Worm (Caenorhabditis elegans) whole organism, late embryonic: ENCODE measurements around the gene T12G3.11.

ENCODE experiments used
- K09A11.1 ChIP-seq: sonication (generic microtip); optimal IDR thresholded peaks from 2 replicates; lab custom pipeline; 2017; ENCODE audit warnings: antibody characterized with exemption, mild to moderate bottlenecking, missing genetic modification characterization, missing compliant biosample characterization; ENCODE audit not compliant: insufficient read depth
- Y22D7AL.16 ChIP-seq: sonication (generic microtip); optimal IDR thresholded peaks from 2 replicates; lab custom pipeline; 2016; ENCODE audit warnings: missing genetic modification characterization, missing compliant biosample characterization
- ama-1 ChIP-seq: fragments of 150-350 bp; optimal IDR thresholded peaks from 2 replicates; lab custom pipeline; 2014
- ceh-19 ChIP-seq: fragments of 200-800 bp; sonication (Bioruptor generic); optimal IDR thresholded peaks from 2 replicates; lab custom pipeline; 2018; ENCODE audit warnings: mild to moderate bottlenecking, missing genetic modification characterization, missing compliant biosample characterization
- ceh-2 ChIP-seq: sonication (generic microtip); optimal IDR thresholded peaks from 2 replicates; lab custom pipeline; 2016; ENCODE audit warnings: missing genotype, missing genetic modification characterization, missing compliant biosample characterization
- ceh-48 ChIP-seq: sonication (generic microtip); optimal IDR thresholded peaks from 2 replicates; lab custom pipeline; 2016; ENCODE audit warnings: missing genetic modification characterization, inconsistent platforms, missing compliant biosample characterization
- ceh-6 ChIP-seq: fragments of 200-800 bp; sonication (Bioruptor generic); optimal IDR thresholded peaks from 2 replicates; lab custom pipeline; 2018; ENCODE audit warnings: mild to moderate bottlenecking, missing genetic modification characterization, missing compliant biosample characterization
- ceh-9 ChIP-seq: sonication (generic microtip); optimal IDR thresholded peaks from 2 replicates; lab custom pipeline; 2016; ENCODE audit warnings: mild to moderate bottlenecking, missing genetic modification characterization, inconsistent platforms, missing compliant biosample characterization
- che-1 ChIP-seq: sonication (generic microtip); optimal IDR thresholded peaks from 2 replicates; lab custom pipeline; 2016; ENCODE audit warnings: mild to moderate bottlenecking, missing genetic modification characterization, missing compliant biosample characterization
- dve-1 ChIP-seq: sonication (generic microtip); optimal IDR thresholded peaks from 2 replicates; lab custom pipeline; 2017; ENCODE audit warnings: antibody characterized with exemption, mild to moderate bottlenecking, missing genetic modification characterization, missing compliant biosample characterization
- elt-2 ChIP-seq: sonication (generic microtip); optimal IDR thresholded peaks from 2 replicates; lab custom pipeline; 2016; ENCODE audit warnings: missing genetic modification reagents, missing genetic modification characterization, missing compliant biosample characterization
- fkh-10 ChIP-seq: fragments of 150-350 bp; optimal IDR thresholded peaks from 2 replicates; lab custom pipeline; 2014; ENCODE audit warnings: missing biosample characterization, missing genetic modification reagents, missing genetic modification characterization
- gmeb-2 ChIP-seq: sonication (generic microtip); optimal IDR thresholded peaks from 2 replicates; lab custom pipeline; 2016; ENCODE audit warnings: missing genetic modification characterization, inconsistent platforms, missing compliant biosample characterization
- hlh-15 ChIP-seq: sonication (generic microtip); optimal IDR thresholded peaks from 2 replicates; lab custom pipeline; 2016; ENCODE audit warnings: missing genetic modification characterization, missing compliant biosample characterization
- hlh-30 ChIP-seq: sonication (generic microtip); optimal IDR thresholded peaks from 2 replicates; lab custom pipeline; 2017; ENCODE audit warnings: antibody characterized with exemption, missing genetic modification characterization, missing compliant biosample characterization; ENCODE audit not compliant: insufficient read depth
- hlh-6 ChIP-seq: sonication (generic microtip); optimal IDR thresholded peaks from 2 replicates; lab custom pipeline; 2016; ENCODE audit warnings: missing genotype, missing genetic modification characterization, missing compliant biosample characterization
- hlh-8 ChIP-seq: sonication (generic microtip); optimal IDR thresholded peaks from 2 replicates; lab custom pipeline; 2016; ENCODE audit warnings: missing genotype, missing genetic modification characterization, missing compliant biosample characterization
- lin-11 ChIP-seq: fragments of 200-800 bp; sonication (Bioruptor generic); optimal IDR thresholded peaks from 2 replicates; lab custom pipeline; 2018; ENCODE audit warnings: mild to moderate bottlenecking, missing genetic modification characterization, missing compliant biosample characterization
- nfya-1 ChIP-seq: sonication (generic microtip); optimal IDR thresholded peaks from 2 replicates; lab custom pipeline; 2017; ENCODE audit warnings: missing genetic modification characterization, mild to moderate bottlenecking, missing compliant biosample characterization, antibody characterized with exemption, moderate library complexity
- nhr-11 ChIP-seq: fragments of 150-350 bp; optimal IDR thresholded peaks from 2 replicates; lab custom pipeline; 2014; ENCODE audit warnings: missing biosample characterization, missing genetic modification characterization
- nhr-232 ChIP-seq: sonication (generic microtip); optimal IDR thresholded peaks from 2 replicates; lab custom pipeline; 2016; ENCODE audit warnings: missing genetic modification characterization, missing compliant biosample characterization
- npax-4 ChIP-seq: sonication (generic microtip); optimal IDR thresholded peaks from 2 replicates; lab custom pipeline; 2016; ENCODE audit warnings: missing genetic modification characterization, missing compliant biosample characterization
- odd-2 ChIP-seq: sonication (generic microtip); optimal IDR thresholded peaks from 2 replicates; lab custom pipeline; 2017; ENCODE audit warnings: antibody characterized with exemption, mild to moderate bottlenecking, missing genetic modification characterization, missing compliant biosample characterization
- pag-3 ChIP-seq: sonication (generic microtip); optimal IDR thresholded peaks from 2 replicates; lab custom pipeline; 2016; ENCODE audit warnings: missing compliant biosample characterization, missing genetic modification characterization, borderline replicate concordance
- pat-9 ChIP-seq: fragments of 200-800 bp; sonication (Bioruptor generic); optimal IDR thresholded peaks from 2 replicates; lab custom pipeline; 2018; ENCODE audit warnings: mild to moderate bottlenecking, missing genetic modification characterization, moderate library complexity, missing compliant biosample characterization
- pax-1 ChIP-seq: fragments of 150-350 bp; optimal IDR thresholded peaks from 2 replicates; lab custom pipeline; 2014; ENCODE audit warnings: missing biosample characterization, missing genetic modification characterization
- pha-2 ChIP-seq: sonication (generic microtip); optimal IDR thresholded peaks from 2 replicates; lab custom pipeline; 2017; ENCODE audit warnings: mild to moderate bottlenecking, missing genetic modification characterization, missing compliant biosample characterization
- ref-2 ChIP-seq: sonication (generic microtip); optimal IDR thresholded peaks from 2 replicates; lab custom pipeline; 2016; ENCODE audit warnings: missing genetic modification characterization, missing compliant biosample characterization
- sdc-2 ChIP-seq: sonication (generic microtip); optimal IDR thresholded peaks from 2 replicates; lab custom pipeline; 2016; ENCODE audit warnings: missing genotype, missing genetic modification characterization, missing compliant biosample characterization
- sox-2 ChIP-seq: fragments of 200-800 bp; sonication (Bioruptor generic); IDR thresholded peaks from 2 replicates; pipeline ENCODE4 v1.3.6; 2022; ENCODE audit warnings: missing genetic modification reagents, missing genetic modification characterization, missing compliant biosample characterization
- sox-4 ChIP-seq: sonication (generic microtip); optimal IDR thresholded peaks from 2 replicates; lab custom pipeline; 2017; ENCODE audit warnings: mild to moderate bottlenecking, missing genetic modification characterization, inconsistent platforms, missing compliant biosample characterization
- syd-9 ChIP-seq: sonication (generic microtip); optimal IDR thresholded peaks from 2 replicates; lab custom pipeline; 2016; ENCODE audit warnings: mild to moderate bottlenecking, missing genetic modification characterization, moderate library complexity, missing compliant biosample characterization
- tbx-7 ChIP-seq: sonication (generic microtip); optimal IDR thresholded peaks from 2 replicates; lab custom pipeline; 2016; ENCODE audit warnings: missing genotype, missing genetic modification characterization, missing compliant biosample characterization
- ttx-3 ChIP-seq: sonication (generic microtip); optimal IDR thresholded peaks from 2 replicates; lab custom pipeline; 2016; ENCODE audit warnings: missing genetic modification reagents, missing genetic modification characterization, missing compliant biosample characterization
- unc-3 ChIP-seq, 2 experiments: fragments of 200-800 bp in 1 of 2; sonication (Bioruptor generic) in 1 of 2; sonication (generic microtip) in 1 of 2; conservative IDR thresholded peaks in 1 of 2; optimal IDR thresholded peaks in 1 of 2; 2 replicates each; pipeline versions ENCODE4 v1.3.6 to Lab custom; 2016 to 2022; ENCODE audit warnings: missing compliant biosample characterization in 2 of 2, missing genetic modification characterization in 2 of 2, missing genetic modification reagents in 1 of 2
- unc-42 ChIP-seq: sonication (generic microtip); optimal IDR thresholded peaks from 2 replicates; lab custom pipeline; 2016; ENCODE audit warnings: missing genotype, missing genetic modification characterization, missing compliant biosample characterization
- unc-86 ChIP-seq: sonication (generic microtip); optimal IDR thresholded peaks from 2 replicates; lab custom pipeline; 2016; ENCODE audit warnings: missing genetic modification characterization, missing compliant biosample characterization
- zip-5 ChIP-seq: sonication (generic microtip); optimal IDR thresholded peaks from 2 replicates; lab custom pipeline; 2016; ENCODE audit warnings: missing genetic modification characterization, missing compliant biosample characterization

T12G3.11 gene

DNA sequence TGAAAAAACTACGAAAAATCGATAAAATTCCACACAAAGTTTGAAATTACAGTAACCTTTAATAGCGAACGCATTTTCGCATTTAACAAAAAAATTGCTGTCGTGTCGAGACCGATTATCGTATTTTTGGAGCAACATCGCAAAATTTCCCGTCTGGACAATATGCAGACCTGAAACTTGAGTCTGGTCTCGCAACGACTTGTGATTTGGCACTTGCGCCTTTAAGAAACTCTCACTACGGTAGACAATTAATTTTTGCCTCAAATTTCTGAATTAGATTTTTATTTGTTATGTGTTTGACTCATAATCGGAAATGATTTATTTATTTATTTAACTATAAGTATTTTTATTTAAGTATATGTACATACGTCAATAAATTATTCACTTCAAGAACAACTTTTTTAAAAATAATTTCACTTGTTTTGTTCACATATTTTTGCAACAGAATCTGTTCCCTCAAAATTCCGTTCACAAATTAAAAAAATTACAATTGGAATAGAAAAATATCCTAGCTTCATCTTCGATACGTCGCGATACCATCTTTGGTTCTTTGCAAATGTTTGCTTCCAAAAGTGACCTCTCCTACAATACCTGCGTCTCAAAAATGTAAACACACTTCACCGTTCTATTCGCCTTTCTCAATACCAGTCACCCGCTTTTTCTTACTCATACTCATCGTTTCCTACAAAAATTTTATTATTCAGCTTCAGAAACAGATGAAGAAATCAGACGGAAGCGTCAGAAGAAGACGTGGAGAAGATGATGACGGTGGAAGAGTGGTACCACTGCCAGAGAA is 18.2 kb upstream of the T12G3.11 start, which contains the start of gene T12G3.4:
T12G3.4 (plus strand) TSS at position 705 of the 796 bp plus-strand sequence.
- no peak for TF ChIP-seq nfya-1 (tag; lab: Kevin White, UChicago)
- TF ChIP-seq lin-11, result no peak
- no peak for TF ChIP-seq fkh-10 (GFP tag; lab: Kevin White, UChicago)
- no peak for TF ChIP-seq ttx-3 (tag; lab: Kevin White, UChicago)
- TF ChIP-seq sdc-2 (tag; lab: Kevin White, UChicago), result no peak
- no peak for TF ChIP-seq nhr-232 (tag; lab: Kevin White, UChicago)
- TF ChIP-seq hlh-6 (tag; lab: Kevin White, UChicago), result no peak
- no peak for TF ChIP-seq pat-9
- no peak for TF ChIP-seq K09A11.1 (tag; lab: Kevin White, UChicago)
- no peak for TF ChIP-seq nhr-11 (tag; lab: Kevin White, UChicago)
- TF ChIP-seq ama-1, result no peak
- TF ChIP-seq unc-86 (tag; lab: Kevin White, UChicago), result no peak
- TF ChIP-seq unc-42 (tag; lab: Kevin White, UChicago), result no peak
- no peak for TF ChIP-seq ceh-6 (GFP tag; lab: Kevin White, UChicago)
- no peak for TF ChIP-seq ceh-2 (tag; lab: Kevin White, UChicago)
- no peak for TF ChIP-seq dve-1
- no peak for TF ChIP-seq ceh-48
- no peak for TF ChIP-seq zip-5 (tag; lab: Kevin White, UChicago)

DNA sequence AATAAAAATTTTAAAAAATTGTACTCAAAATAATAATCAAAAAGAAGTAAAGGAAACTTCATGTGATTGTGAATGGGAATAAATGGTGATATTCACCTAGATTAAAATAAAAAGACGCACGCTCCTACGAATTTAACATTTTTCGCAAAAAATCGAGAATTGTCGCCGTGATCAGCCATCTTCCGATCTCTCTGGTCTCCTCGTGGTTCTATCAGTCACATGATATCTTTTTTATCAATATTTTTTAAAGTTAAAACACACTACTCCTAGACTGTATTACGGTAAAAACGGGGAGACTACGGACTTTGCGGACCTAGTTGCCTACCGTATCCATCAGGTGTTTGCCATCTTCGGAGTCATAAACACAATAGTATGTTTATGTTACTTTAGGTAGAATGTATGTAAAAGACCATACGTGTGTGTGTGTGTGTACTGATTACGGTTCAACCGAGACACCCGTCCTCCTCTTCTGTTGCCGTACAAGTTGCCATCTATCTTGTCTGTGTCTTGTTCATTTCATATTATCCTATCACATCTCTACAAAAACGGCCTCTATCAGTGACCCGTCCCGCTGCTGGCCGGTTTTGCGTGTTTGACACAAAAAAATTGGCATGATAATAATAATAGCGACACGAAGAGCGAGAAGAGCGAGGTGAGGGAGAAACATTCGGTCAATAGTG is 17.1 kb upstream of the T12G3.11 start, which contains the start of gene T12G3.2:
T12G3.2 (minus strand) TSS at position 444 of the 680 bp plus-strand sequence.
- TF ChIP-seq elt-2 (tag; lab: Kevin White, UChicago) (peak; percentile 76), unc-42 (tag; lab: Kevin White, UChicago) (no peak)

DNA sequence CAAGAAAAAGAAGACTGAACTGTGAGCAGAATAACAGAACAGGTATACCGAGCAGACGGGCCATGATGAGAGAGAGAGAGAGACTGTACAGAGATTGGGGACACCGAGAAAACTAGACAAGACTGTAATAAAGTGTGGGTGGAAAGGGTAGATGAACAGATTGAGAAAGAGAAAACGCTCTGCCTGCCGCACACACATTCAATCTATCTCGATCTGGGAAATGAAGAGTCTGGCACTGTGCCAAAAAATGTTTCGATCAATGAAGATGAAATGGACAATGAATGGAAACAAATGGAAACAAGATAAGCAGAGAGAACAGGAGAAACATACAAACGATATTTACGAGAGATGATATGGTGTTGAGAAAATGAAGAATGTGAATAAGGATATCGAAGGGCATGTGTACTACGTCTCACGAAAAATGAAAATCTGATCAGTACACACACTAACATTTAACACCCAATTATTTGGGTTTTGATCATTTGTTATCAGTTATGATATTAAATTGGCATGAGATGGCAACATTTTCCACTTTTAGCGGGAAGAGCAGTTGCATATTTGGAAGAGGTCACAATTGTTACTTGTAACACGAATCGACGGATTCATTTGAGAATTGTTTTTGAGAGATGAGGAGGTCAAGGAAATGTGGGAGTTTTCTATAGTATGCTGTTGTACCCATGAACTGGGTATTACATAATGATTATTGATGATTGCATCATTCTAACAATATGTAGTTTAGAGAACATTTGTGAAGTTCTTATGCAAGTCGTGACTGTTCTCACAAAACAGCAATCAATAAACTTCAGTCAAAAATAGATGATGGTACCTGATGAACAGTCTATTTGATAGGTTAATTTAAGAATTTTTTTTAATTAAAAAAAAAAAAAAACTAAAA is 15.5 kb upstream of the T12G3.11 start:
- TF ChIP-seq elt-2 (tag; lab: Kevin White, UChicago), result no peak
- TF ChIP-seq unc-42 (tag; lab: Kevin White, UChicago), result no peak
- TF ChIP-seq ceh-19 (GFP tag; lab: Kevin White, UChicago), result no peak
- TF ChIP-seq tbx-7, result no peak
- no peak for TF ChIP-seq fkh-10 (GFP tag; lab: Kevin White, UChicago)
- TF ChIP-seq ceh-6 (GFP tag; lab: Kevin White, UChicago), result no peak
- no peak for TF ChIP-seq ttx-3 (tag; lab: Kevin White, UChicago)
- TF ChIP-seq che-1, result no peak
- no peak for TF ChIP-seq hlh-8 (tag; lab: Kevin White, UChicago)
- no peak for TF ChIP-seq Y22D7AL.16 (tag; lab: Kevin White, UChicago)
- TF ChIP-seq pha-2, result no peak
- TF ChIP-seq sox-4 (tag; lab: Kevin White, UChicago), result no peak
- no peak for TF ChIP-seq npax-4
- no peak for TF ChIP-seq hlh-15 (tag; lab: Kevin White, UChicago)
- TF ChIP-seq syd-9 (tag; lab: Kevin White, UChicago), result no peak
- no peak for TF ChIP-seq pat-9
- TF ChIP-seq, all 69 proteins: peak for 0

DNA sequence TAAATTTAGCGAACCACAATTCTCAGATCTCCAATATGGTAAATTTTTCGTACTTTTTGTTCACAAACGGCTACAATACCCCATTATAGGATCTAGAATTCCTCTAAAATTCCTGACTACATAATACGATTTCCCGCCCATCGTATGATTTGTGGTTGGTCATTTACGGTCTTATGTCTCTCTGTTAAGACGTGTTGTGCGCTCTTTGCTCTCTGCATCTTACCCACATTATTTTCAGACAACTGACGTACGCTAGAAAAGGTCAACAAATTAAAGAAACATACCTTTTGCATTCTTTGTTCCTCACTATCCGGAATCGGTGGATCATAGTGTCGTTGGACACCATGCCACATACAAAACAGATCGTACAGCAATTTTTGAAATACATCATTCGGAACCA is 13.5 kb upstream of the T12G3.11 start:
- TF ChIP-seq pax-1 (tag; lab: Kevin White, UChicago) (no peak), hlh-30 (tag; lab: Kevin White, UChicago) (no peak), ceh-9 (tag; lab: Kevin White, UChicago) (no peak), gmeb-2 (tag; lab: Kevin White, UChicago) (no peak), ceh-6 (GFP tag; lab: Kevin White, UChicago) (no peak), sox-2 (GFP tag; lab: Robert Waterston, UW) (no peak), odd-2 (tag; lab: Kevin White, UChicago) (no peak), pag-3 (no peak), ceh-19 (GFP tag; lab: Kevin White, UChicago) (no peak), ref-2 (tag; lab: Kevin White, UChicago) (no peak), unc-42 (tag; lab: Kevin White, UChicago) (no peak), unc-3 (GFP tag; conservative IDR thresholded peaks at IDR 0.05; lab: Robert Waterston, UW) (no peak), unc-3 (tag; optimal IDR thresholded peaks at IDR 0.05; lab: Kevin White, UChicago) (no peak)
- TF ChIP-seq, all 69 proteins: peak for 0
